Fruit fly (Drosophila melanogaster) whole organism, prepupa: ENCODE data around the gene CG13458.

Experiments
- CG10631 ChIP-seq: fragments of 200-800 bp; sonication (Bioruptor generic); optimal IDR thresholded peaks from 2 replicates; lab custom pipeline; 2016; ENCODE audit warnings: missing biosample characterization, missing genetic modification characterization
- CG10669 ChIP-seq: fragments of 200-800 bp; sonication (Bioruptor generic); optimal IDR thresholded peaks from 3 replicates; lab custom pipeline; 2018; ENCODE audit warnings: missing biosample characterization, mild to moderate bottlenecking, missing genetic modification characterization, moderate library complexity
- CG11762 ChIP-seq: fragments of 200-800 bp; sonication (Bioruptor generic); optimal IDR thresholded peaks from 3 replicates; lab custom pipeline; 2016; ENCODE audit warnings: missing biosample characterization, missing genetic modification characterization; ENCODE audit not compliant: insufficient read depth
- CG11902 ChIP-seq: fragments of 200-800 bp; sonication (Bioruptor generic); optimal IDR thresholded peaks from 3 replicates; lab custom pipeline; 2016; ENCODE audit warnings: missing biosample characterization, missing genetic modification characterization
- CG15336 ChIP-seq: fragments of 200-800 bp; sonication (Bioruptor generic); IDR thresholded peaks from 2 replicates; pipeline ENCODE4 v1.3.6; 2022; ENCODE audit warnings: missing biosample characterization, missing genetic modification characterization
- CG1621 ChIP-seq: fragments of 200-800 bp; sonication (Bioruptor generic); optimal IDR thresholded peaks from 3 replicates; lab custom pipeline; 2018; ENCODE audit warnings: missing biosample characterization, mild to moderate bottlenecking, missing genetic modification characterization
- CG32006 ChIP-seq: fragments of 200-800 bp; sonication (Bioruptor generic); optimal IDR thresholded peaks from 3 replicates; lab custom pipeline; 2017; ENCODE audit warnings: missing biosample characterization, mild to moderate bottlenecking, missing genetic modification characterization
- CG34406 ChIP-seq: fragments of 200-800 bp; sonication (Bioruptor generic); optimal IDR thresholded peaks from 3 replicates; lab custom pipeline; 2016; ENCODE audit warnings: missing biosample characterization, missing genetic modification characterization
- CG3919 ChIP-seq: fragments of 200-800 bp; sonication (Bioruptor generic); optimal IDR thresholded peaks from 3 replicates; lab custom pipeline; 2016; ENCODE audit warnings: missing biosample characterization, missing genetic modification characterization
- CG6163 ChIP-seq: fragments of 200-800 bp; sonication (Bioruptor generic); IDR thresholded peaks from 3 replicates; pipeline ENCODE4 v1.3.6; 2022; ENCODE audit warnings: missing biosample characterization, missing genetic modification characterization
- CG6276 ChIP-seq: fragments of 200-800 bp; sonication (Bioruptor generic); optimal IDR thresholded peaks from 2 replicates; lab custom pipeline; 2017; ENCODE audit warnings: missing biosample characterization, mild to moderate bottlenecking, missing genetic modification characterization
- CG6808 ChIP-seq: fragments of 200-800 bp; sonication (Bioruptor generic); optimal IDR thresholded peaks from 3 replicates; lab custom pipeline; 2017; ENCODE audit warnings: missing biosample characterization, missing genetic modification characterization, mild to moderate bottlenecking, moderate library complexity, missing genetic modification reagents
- CG7368 ChIP-seq: fragments of 200-800 bp; sonication (Bioruptor generic); optimal IDR thresholded peaks from 3 replicates; lab custom pipeline; 2016; ENCODE audit warnings: missing biosample characterization, missing genetic modification characterization
- CG8119 ChIP-seq: fragments of 200-800 bp; sonication (Bioruptor generic); IDR thresholded peaks from 3 replicates; pipeline ENCODE4 v1.3.6; 2022; ENCODE audit warnings: missing biosample characterization, missing genetic modification characterization
- CG8632 ChIP-seq: fragments of 200-800 bp; sonication (Bioruptor generic); optimal IDR thresholded peaks from 3 replicates; lab custom pipeline; 2016; ENCODE audit warnings: missing biosample characterization, missing genetic modification characterization
- CG9139 ChIP-seq: fragments of 200-800 bp; sonication (Bioruptor generic); optimal IDR thresholded peaks from 3 replicates; lab custom pipeline; 2017; ENCODE audit warnings: missing biosample characterization, mild to moderate bottlenecking, missing genetic modification characterization
- Eip75B ChIP-seq: fragments of 200-800 bp; sonication (Bioruptor generic); optimal IDR thresholded peaks from 3 replicates; lab custom pipeline; 2016; ENCODE audit warnings: missing biosample characterization, missing genetic modification characterization
- Eip78C ChIP-seq: fragments of 200-800 bp; sonication (Bioruptor generic); peaks from one replicate; lab custom pipeline; 2016; ENCODE audit warnings: missing biosample characterization, missing genetic modification characterization
- Eip93F ChIP-seq: fragments of 200-800 bp; sonication (Bioruptor generic); optimal IDR thresholded peaks from 2 replicates; lab custom pipeline; 2016; ENCODE audit warnings: missing biosample characterization, mild to moderate bottlenecking, missing genetic modification characterization
- Ets21C ChIP-seq: fragments of 200-800 bp; sonication (Bioruptor generic); optimal IDR thresholded peaks from 3 replicates; lab custom pipeline; 2016; ENCODE audit warnings: missing biosample characterization, missing genetic modification characterization
- Hr39 ChIP-seq: fragments of 200-800 bp; sonication (Bioruptor generic); optimal IDR thresholded peaks from 2 replicates; lab custom pipeline; 2016; ENCODE audit warnings: missing biosample characterization, missing genetic modification characterization
- Hr4 ChIP-seq: fragments of 200-800 bp; sonication (Bioruptor generic); optimal IDR thresholded peaks from 3 replicates; lab custom pipeline; 2016; ENCODE audit warnings: missing biosample characterization, missing genetic modification characterization
- Lpt ChIP-seq: fragments of 200-800 bp; sonication (Bioruptor generic); optimal IDR thresholded peaks from 3 replicates; lab custom pipeline; 2016; ENCODE audit warnings: missing biosample characterization, missing genetic modification characterization
- Met ChIP-seq: fragments of 200-800 bp; sonication (Bioruptor generic); optimal IDR thresholded peaks from 3 replicates; lab custom pipeline; 2016; ENCODE audit warnings: missing biosample characterization, missing genetic modification characterization
- Smox ChIP-seq: fragments of 200-800 bp; sonication (Bioruptor generic); optimal IDR thresholded peaks from 3 replicates; lab custom pipeline; 2016; ENCODE audit warnings: missing biosample characterization, missing genetic modification characterization
- Sox14 ChIP-seq: fragments of 200-800 bp; sonication (Bioruptor generic); optimal IDR thresholded peaks from 3 replicates; lab custom pipeline; 2016; ENCODE audit warnings: missing biosample characterization, missing genetic modification characterization
- achi ChIP-seq: fragments of 200-800 bp; sonication (Bioruptor generic); optimal IDR thresholded peaks from 3 replicates; lab custom pipeline; 2016; ENCODE audit warnings: missing biosample characterization, missing genetic modification characterization
- acj6 ChIP-seq: fragments of 200-800 bp; sonication (Bioruptor generic); optimal IDR thresholded peaks from 3 replicates; lab custom pipeline; 2016; ENCODE audit warnings: missing biosample characterization, missing genetic modification characterization
- eg ChIP-seq: fragments of 200-800 bp; sonication (Bioruptor generic); IDR thresholded peaks from 3 replicates; pipeline ENCODE4 v1.3.6; 2022; ENCODE audit warnings: missing biosample characterization, missing genetic modification characterization
- esn ChIP-seq: fragments of 200-800 bp; sonication (Bioruptor generic); optimal IDR thresholded peaks from 2 replicates; lab custom pipeline; 2016; ENCODE audit warnings: missing biosample characterization, mild to moderate bottlenecking, missing genetic modification characterization, moderate library complexity
- fd59A ChIP-seq: fragments of 200-800 bp; sonication (Bioruptor generic); optimal IDR thresholded peaks from 2 replicates; lab custom pipeline; 2017; ENCODE audit warnings: missing biosample characterization, mild to moderate bottlenecking, missing genetic modification characterization, missing genetic modification reagents
- fd85E ChIP-seq: fragments of 200-800 bp; sonication (Bioruptor generic); optimal IDR thresholded peaks from 3 replicates; lab custom pipeline; 2016; ENCODE audit warnings: missing biosample characterization, missing genetic modification characterization
- fkh ChIP-seq: fragments of 200-800 bp; sonication (Bioruptor generic); optimal IDR thresholded peaks from 3 replicates; lab custom pipeline; 2017; ENCODE audit warnings: missing biosample characterization, mild to moderate bottlenecking, missing genetic modification characterization, moderate library complexity
- net ChIP-seq: fragments of 200-800 bp; sonication (Bioruptor generic); optimal IDR thresholded peaks from 3 replicates; lab custom pipeline; 2016; ENCODE audit warnings: missing biosample characterization, missing genetic modification characterization
- salr ChIP-seq, 2 experiments: fragments of 200-800 bp; sonication (Bioruptor generic); optimal IDR thresholded peaks; 3 replicates each; lab custom pipeline; 2016 to 2018; ENCODE audit warnings: missing biosample characterization in 2 of 2, missing genetic modification characterization in 2 of 2, mild to moderate bottlenecking in 1 of 2
- spab ChIP-seq: fragments of 200-800 bp; sonication (Bioruptor generic); optimal IDR thresholded peaks from 2 replicates; lab custom pipeline; 2017; ENCODE audit warnings: missing biosample characterization, mild to moderate bottlenecking, missing genetic modification characterization, missing genetic modification reagents
- ss ChIP-seq, 2 experiments: fragments of 200-800 bp; sonication (Bioruptor generic); optimal IDR thresholded peaks; 2 replicates in 1 of 2; 3 replicates in 1 of 2; lab custom pipeline; 2017 to 2018; ENCODE audit warnings: mild to moderate bottlenecking in 2 of 2, missing biosample characterization in 2 of 2, missing genetic modification characterization in 2 of 2, moderate library complexity in 1 of 2
- svp ChIP-seq: fragments of 200-800 bp; sonication (Bioruptor generic); peaks from one replicate; lab custom pipeline; 2016; ENCODE audit warnings: missing biosample characterization, missing genetic modification characterization
- vri ChIP-seq: fragments of 200-800 bp; sonication (Bioruptor generic); optimal IDR thresholded peaks from 3 replicates; lab custom pipeline; 2016; ENCODE audit warnings: missing biosample characterization, mild to moderate bottlenecking, missing genetic modification characterization

CG13458 gene

dm6 chr3L:15136659-15137572 is 23.6 kb downstream of the CG13458 start, which contains the start of gene CG12316 (continued):
- TF ChIP-seq CG9139 (peak; percentile 85), CG8632 (GFP tag; lab: Kevin White, UChicago) (peak; percentile 94), Eip75B (peak; percentile 98), CG6808 (GFP tag; lab: Kevin White, UChicago) (peak; percentile 95), CG6276 (GFP tag; lab: Kevin White, UChicago) (peak; percentile 95), CG11762 (GFP tag; lab: Kevin White, UChicago) (peak; percentile 88), CG7368 (GFP tag; lab: Kevin White, UChicago) (peak; percentile 95), Hr39 (GFP tag; lab: Kevin White, UChicago) (peak; percentile 96), Ets21C (GFP tag; lab: Kevin White, UChicago) (peak; percentile 94), fd59A (GFP tag; lab: Kevin White, UChicago) (peak; percentile 91)

- TF ChIP-seq fkh (no peak), salr (GFP tag; optimal IDR thresholded peaks at IDR 0.05; lab: Kevin White, UChicago) (no peak), Eip78C (peak; percentile 19), svp (GFP tag; lab: Kevin White, UChicago) (peak; percentile 78)
These were observed 24.4 kb downstream of the CG13458 start for dm6 chr3L:15137790-15138189.

- TF ChIP-seq vri (GFP tag; lab: Kevin White, UChicago): peak; percentile 96
- peak; percentile 34; the same call in 1 of the 3 replicates for TF ChIP-seq eg
- no peak for TF ChIP-seq Eip93F (GFP tag; lab: Kevin White, UChicago)
- no peak for TF ChIP-seq spab (GFP tag; lab: Kevin White, UChicago)
- no peak for TF ChIP-seq CG10631 (GFP tag; lab: Kevin White, UChicago)
- peak; percentile 41 for TF ChIP-seq Eip78C
- TF ChIP-seq CG8119 (GFP tag; lab: Robert Waterston, UW): no peak
- peak; percentile 64 for TF ChIP-seq svp (GFP tag; lab: Kevin White, UChicago)
- TF ChIP-seq CG34406: no peak
- TF ChIP-seq fd59A (GFP tag; lab: Kevin White, UChicago): no peak
- peak; percentile 19; the same call in 1 of the 3 replicates for TF ChIP-seq CG6163 (GFP tag; lab: Robert Waterston, UW)
These were observed 27.1 kb downstream of the CG13458 start for dm6 chr3L:15140268-15140957.

- TF ChIP-seq salr (GFP tag; optimal IDR thresholded peaks at IDR 0.05; lab: Kevin White, UChicago) (peak in 1 of 2 experiments; percentile 18), fd85E (GFP tag; lab: Kevin White, UChicago) (no peak), Met (GFP tag; lab: Kevin White, UChicago) (peak; percentile 62), Eip78C (peak; percentile 62), CG6163 (GFP tag; lab: Robert Waterston, UW) (peak; percentile 71), CG32006 (GFP tag; lab: Kevin White, UChicago) (peak; percentile 52), esn (GFP tag; lab: Kevin White, UChicago) (peak; percentile 46), Hr4 (GFP tag; lab: Kevin White, UChicago) (no peak), Hr39 (GFP tag; lab: Kevin White, UChicago) (peak; percentile 11), achi (GFP tag; lab: Kevin White, UChicago) (no peak), CG10669 (GFP tag; lab: Kevin White, UChicago) (peak; percentile 9), vri (GFP tag; lab: Kevin White, UChicago) (peak; percentile 55), Smox (GFP tag; lab: Kevin White, UChicago) (peak; percentile 9), CG11902 (GFP tag; lab: Kevin White, UChicago) (no peak), Lpt (GFP tag; lab: Kevin White, UChicago) (peak; percentile 61), net (GFP tag; lab: Kevin White, UChicago) (peak; percentile 54), ss (GFP tag; optimal IDR thresholded peaks at IDR 0.05; lab: Kevin White, UChicago) (peak; percentile 17 to 48), CG3919 (GFP tag; lab: Kevin White, UChicago) (peak; percentile 25), CG8119 (GFP tag; lab: Robert Waterston, UW) (peak; percentile 51), CG15336 (GFP tag; lab: Robert Waterston, UW) (peak; percentile 49; the same call in 1 of the 2 replicates), eg (peak; percentile 50), Sox14 (GFP tag; lab: Kevin White, UChicago) (peak; percentile 45), CG1621 (tag; lab: Kevin White, UChicago) (peak; percentile 14), acj6 (GFP tag; lab: Kevin White, UChicago) (peak; percentile 12), fkh (peak; percentile 59), Ets21C (GFP tag; lab: Kevin White, UChicago) (no peak)
These were observed 28.0 kb downstream of the CG13458 start for dm6 chr3L:15141118-15142003.
